Worm (Caenorhabditis elegans): Measurements from ENCODE around the gene bris-1.

ce11 chrIV:3820133-3820532 is 1.0 kb upstream of the bris-1 start:
- TF ChIP-seq unc-62 (GFP tag; optimal IDR thresholded peaks at IDR 0.05) = no peak
- TF ChIP-seq unc-39 (tag; optimal IDR thresholded peaks at IDR 0.05) = no peak

Measured in whole organism, mixed stage, embryonic.